Worm (Caenorhabditis elegans) whole organism, late embryonic: ENCODE measurements around the gene sdz-36.

Source experiments
- F13H6.1 ChIP-seq: sonication (generic microtip); optimal IDR thresholded peaks from 2 replicates; lab custom pipeline; 2016; ENCODE audit warnings: missing genetic modification characterization, missing compliant biosample characterization
- T23F11.4 ChIP-seq: fragments of 200-800 bp; sonication (Bioruptor generic); optimal IDR thresholded peaks from 2 replicates; lab custom pipeline; 2018; ENCODE audit warnings: mild to moderate bottlenecking, missing genetic modification characterization, missing compliant biosample characterization
- ceh-18 ChIP-seq: sonication (generic microtip); optimal IDR thresholded peaks from 2 replicates; lab custom pipeline; 2016; ENCODE audit warnings: missing genetic modification characterization, missing compliant biosample characterization
- ceh-24 ChIP-seq: sonication (generic microtip); optimal IDR thresholded peaks from 2 replicates; lab custom pipeline; 2016; ENCODE audit warnings: mild to moderate bottlenecking, missing genetic modification characterization, missing compliant biosample characterization
- dve-1 ChIP-seq: sonication (generic microtip); optimal IDR thresholded peaks from 2 replicates; lab custom pipeline; 2017; ENCODE audit warnings: antibody characterized with exemption, mild to moderate bottlenecking, missing genetic modification characterization, missing compliant biosample characterization
- hlh-8 ChIP-seq: sonication (generic microtip); optimal IDR thresholded peaks from 2 replicates; lab custom pipeline; 2016; ENCODE audit warnings: missing genotype, missing genetic modification characterization, missing compliant biosample characterization
- lin-11 ChIP-seq: fragments of 200-800 bp; sonication (Bioruptor generic); optimal IDR thresholded peaks from 2 replicates; lab custom pipeline; 2018; ENCODE audit warnings: mild to moderate bottlenecking, missing genetic modification characterization, missing compliant biosample characterization
- nfya-1 ChIP-seq: sonication (generic microtip); optimal IDR thresholded peaks from 2 replicates; lab custom pipeline; 2017; ENCODE audit warnings: missing genetic modification characterization, mild to moderate bottlenecking, missing compliant biosample characterization, antibody characterized with exemption, moderate library complexity
- pax-1 ChIP-seq: fragments of 150-350 bp; optimal IDR thresholded peaks from 2 replicates; lab custom pipeline; 2014; ENCODE audit warnings: missing biosample characterization, missing genetic modification characterization
- pqm-1 ChIP-seq: sonication (generic microtip); optimal IDR thresholded peaks from 2 replicates; lab custom pipeline; 2016; ENCODE audit warnings: missing genetic modification characterization, missing compliant biosample characterization
- pros-1 ChIP-seq: fragments of 150-350 bp; optimal IDR thresholded peaks from 2 replicates; lab custom pipeline; 2014; ENCODE audit warnings: missing biosample characterization, missing genetic modification reagents, missing genetic modification characterization
- rnt-1 ChIP-seq: sonication (generic microtip); optimal IDR thresholded peaks from 2 replicates; lab custom pipeline; 2016; ENCODE audit warnings: missing genetic modification characterization, missing compliant biosample characterization
- unc-86 ChIP-seq: sonication (generic microtip); optimal IDR thresholded peaks from 2 replicates; lab custom pipeline; 2016; ENCODE audit warnings: missing genetic modification characterization, missing compliant biosample characterization
- zip-5 ChIP-seq: sonication (generic microtip); optimal IDR thresholded peaks from 2 replicates; lab custom pipeline; 2016; ENCODE audit warnings: missing genetic modification characterization, missing compliant biosample characterization

ce11 chrIV:9733904-9734303, 43.2 kb downstream of the sdz-36 start:
- TF ChIP-seq dve-1 (no peak), lin-11 (tag; lab: Kevin White, UChicago) (no peak), nfya-1 (tag; lab: Kevin White, UChicago) (no peak), ceh-18 (tag; lab: Kevin White, UChicago) (no peak), F13H6.1 (tag; lab: Kevin White, UChicago) (no peak), ceh-24 (tag; lab: Kevin White, UChicago) (no peak), hlh-8 (no peak), rnt-1 (no peak), pax-1 (tag; lab: Kevin White, UChicago) (no peak), unc-86 (no peak), pqm-1 (tag; lab: Kevin White, UChicago) (no peak), zip-5 (tag; lab: Kevin White, UChicago) (no peak), T23F11.4 (no peak), pros-1 (tag; lab: Kevin White, UChicago) (no peak)
